Fruit fly (Drosophila melanogaster) whole organism, embryonic: ENCODE data around the gene CG17118.
A peak's percentile ranks its signal among the peaks of the same experiment; 100 is the strongest.

Experiments used
- Adf1 ChIP-seq: fragments of 200-800 bp; sonication (Bioruptor generic); IDR thresholded peaks from 2 replicates; pipeline ENCODE4 v1.3.6; 2022; ENCODE audit warnings: missing biosample characterization, missing genetic modification characterization
- CG10274 ChIP-seq: fragments of 200-800 bp; sonication (Bioruptor generic); optimal IDR thresholded peaks from 3 replicates; lab custom pipeline; 2017; ENCODE audit warnings: missing biosample characterization, mild to moderate bottlenecking, missing genetic modification characterization
- CG11398 ChIP-seq: fragments of 200-800 bp; sonication (Bioruptor generic); optimal IDR thresholded peaks from 2 replicates; lab custom pipeline; 2016; ENCODE audit warnings: missing biosample characterization, missing genetic modification characterization
- CG11456 ChIP-seq: fragments of 200-800 bp; sonication (Bioruptor generic); IDR thresholded peaks from 3 replicates; pipeline ENCODE4 v1.3.6; 2022; ENCODE audit warnings: missing biosample characterization, missing genetic modification characterization
- CG11695 ChIP-seq: fragments of 200-800 bp; sonication (Bioruptor generic); IDR thresholded peaks from 3 replicates; pipeline ENCODE4 v1.3.6; 2022; ENCODE audit warnings: missing biosample characterization, missing genetic modification characterization
- CG1233 ChIP-seq: fragments of 200-800 bp; sonication (Bioruptor generic); optimal IDR thresholded peaks from 4 replicates; lab custom pipeline; 2018; ENCODE audit warnings: missing biosample characterization, mild to moderate bottlenecking, missing genetic modification characterization
- CG1832 ChIP-seq: fragments of 200-800 bp; sonication (Bioruptor generic); optimal IDR thresholded peaks from 2 replicates; lab custom pipeline; 2017; ENCODE audit warnings: missing biosample characterization, mild to moderate bottlenecking, missing genetic modification characterization, inconsistent platforms
- CG18476 ChIP-seq: fragments of 200-800 bp; sonication (Bioruptor generic); optimal IDR thresholded peaks from 2 replicates; lab custom pipeline; 2016; ENCODE audit warnings: missing biosample characterization, mild to moderate bottlenecking, missing genetic modification characterization
- CG30020 ChIP-seq: fragments of 200-800 bp; optimal IDR thresholded peaks from 2 replicates; lab custom pipeline; 2019; ENCODE audit warnings: missing biosample characterization, mild to moderate bottlenecking, missing genetic modification characterization, moderate library complexity
- CG30403 ChIP-seq: fragments of 200-800 bp; sonication (Bioruptor generic); optimal IDR thresholded peaks from 3 replicates; lab custom pipeline; 2016; ENCODE audit warnings: missing biosample characterization, missing genetic modification characterization
- CG33557 ChIP-seq: fragments of 200-800 bp; sonication (Bioruptor generic); optimal IDR thresholded peaks from 2 replicates; lab custom pipeline; 2019; ENCODE audit warnings: missing biosample characterization, mild to moderate bottlenecking, missing genetic modification characterization, moderate library complexity
- CG3995 ChIP-seq: fragments of 200-800 bp; sonication (Bioruptor generic); optimal IDR thresholded peaks from 3 replicates; lab custom pipeline; 2016; ENCODE audit warnings: missing biosample characterization, missing genetic modification characterization
- CG4282 ChIP-seq: fragments of 200-800 bp; sonication (Bioruptor generic); optimal IDR thresholded peaks from 2 replicates; lab custom pipeline; 2016; ENCODE audit warnings: missing biosample characterization, missing genetic modification characterization
- CG4617 ChIP-seq: fragments of 200-800 bp; sonication (Bioruptor generic); optimal IDR thresholded peaks from 3 replicates; lab custom pipeline; 2016; ENCODE audit warnings: missing biosample characterization, missing genetic modification characterization, borderline replicate concordance
- CG6175 ChIP-seq: fragments of 200-800 bp; sonication (Bioruptor generic); IDR thresholded peaks from 3 replicates; pipeline ENCODE4 v1.3.6; 2022; ENCODE audit warnings: missing biosample characterization, missing genetic modification characterization
- CG6254 ChIP-seq: fragments of 200-800 bp; sonication (Bioruptor generic); optimal IDR thresholded peaks from 3 replicates; lab custom pipeline; 2017; ENCODE audit warnings: mild to moderate bottlenecking, missing biosample characterization, missing genetic modification reagents, missing genetic modification characterization
- CG7963 ChIP-seq: fragments of 200-800 bp; sonication (Bioruptor generic); IDR thresholded peaks from 3 replicates; pipeline ENCODE4 v1.3.6; 2022; ENCODE audit warnings: missing biosample characterization, missing genetic modification characterization; ENCODE audit not compliant: partially characterized antibody
- CG7987 ChIP-seq: fragments of 200-800 bp; sonication (Bioruptor generic); optimal IDR thresholded peaks from 2 replicates; lab custom pipeline; 2018; ENCODE audit warnings: missing biosample characterization, mild to moderate bottlenecking, missing genetic modification characterization, moderate library complexity
- CG8765 ChIP-seq: fragments of 200-800 bp; sonication (Bioruptor generic); IDR thresholded peaks from 2 replicates; pipeline ENCODE4 v1.3.6; 2022; ENCODE audit warnings: missing biosample characterization, missing genetic modification characterization
- CG8944 ChIP-seq: fragments of 200-800 bp; sonication (Bioruptor generic); optimal IDR thresholded peaks from 3 replicates; lab custom pipeline; 2016; ENCODE audit warnings: missing biosample characterization, missing genetic modification characterization
- CG9876 ChIP-seq: fragments of 200-800 bp; sonication (Bioruptor generic); optimal IDR thresholded peaks from 2 replicates; lab custom pipeline; 2016; ENCODE audit warnings: missing biosample characterization, missing genetic modification characterization
- Camta ChIP-seq: fragments of 200-800 bp; sonication (Bioruptor generic); optimal IDR thresholded peaks from 2 replicates; lab custom pipeline; 2016; ENCODE audit warnings: missing biosample characterization, missing genetic modification characterization
- CrebB ChIP-seq: fragments of 200-800 bp; sonication (Bioruptor generic); optimal IDR thresholded peaks from 3 replicates; lab custom pipeline; 2018; ENCODE audit warnings: missing biosample characterization, mild to moderate bottlenecking, missing genetic modification characterization
- D19B ChIP-seq: fragments of 200-800 bp; sonication (Bioruptor generic); optimal IDR thresholded peaks from 2 replicates; lab custom pipeline; 2017; ENCODE audit warnings: missing biosample characterization, mild to moderate bottlenecking, missing genetic modification characterization
- Dp ChIP-seq: fragments of 200-800 bp; sonication (Bioruptor generic); optimal IDR thresholded peaks from 2 replicates; lab custom pipeline; 2018; ENCODE audit warnings: missing biosample characterization, mild to moderate bottlenecking, missing genetic modification characterization, moderate library complexity
- ERR ChIP-seq: fragments of 200-800 bp; sonication (Bioruptor generic); optimal IDR thresholded peaks from 2 replicates; lab custom pipeline; 2016; ENCODE audit warnings: missing biosample characterization, missing genetic modification characterization
- Fer1 ChIP-seq: fragments of 200-800 bp; sonication (Bioruptor generic); optimal IDR thresholded peaks from 2 replicates; lab custom pipeline; 2017; ENCODE audit warnings: missing biosample characterization, mild to moderate bottlenecking, missing genetic modification characterization
- HHEX ChIP-seq: fragments of 200-800 bp; sonication (Bioruptor generic); optimal IDR thresholded peaks from 3 replicates; lab custom pipeline; 2017; ENCODE audit warnings: missing biosample characterization, mild to moderate bottlenecking, missing genetic modification characterization, missing genetic modification reagents
- Hr3 ChIP-seq: fragments of 200-800 bp; sonication (Bioruptor generic); optimal IDR thresholded peaks from 3 replicates; lab custom pipeline; 2016; ENCODE audit warnings: missing biosample characterization, missing genetic modification characterization
- NC2β ChIP-seq: fragments of 200-800 bp; sonication (Bioruptor generic); optimal IDR thresholded peaks from 2 replicates; lab custom pipeline; 2016; ENCODE audit warnings: missing biosample characterization, missing genetic modification characterization
- Poxn ChIP-seq: fragments of 200-800 bp; sonication (Bioruptor generic); IDR thresholded peaks from 2 replicates; pipeline ENCODE4 v1.3.6; 2022; ENCODE audit warnings: missing biosample characterization, missing genetic modification characterization
- Rfx ChIP-seq: fragments of 200-800 bp; sonication (Bioruptor generic); IDR thresholded peaks from 2 replicates; pipeline ENCODE4 v1.3.6; 2022; ENCODE audit warnings: missing biosample characterization, missing genetic modification characterization
- Sry-δ ChIP-seq: fragments of 200-800 bp; sonication (Bioruptor generic); optimal IDR thresholded peaks from 2 replicates; lab custom pipeline; 2016; ENCODE audit warnings: missing biosample characterization, missing genetic modification characterization
- ara ChIP-seq: fragments of 200-800 bp; sonication (Bioruptor generic); IDR thresholded peaks from 2 replicates; pipeline ENCODE4 v1.3.6; 2022; ENCODE audit warnings: missing biosample characterization, missing genetic modification characterization
- bbx ChIP-seq: fragments of 200-800 bp; sonication (Bioruptor generic); IDR thresholded peaks from 2 replicates; pipeline ENCODE4 v1.3.6; 2022; ENCODE audit warnings: missing biosample characterization, missing genetic modification characterization; ENCODE audit not compliant: partially characterized antibody
- crc ChIP-seq: fragments of 200-800 bp; sonication (Bioruptor generic); optimal IDR thresholded peaks from 2 replicates; lab custom pipeline; 2016; ENCODE audit warnings: missing biosample characterization, missing genetic modification characterization
- croc ChIP-seq: fragments of 200-800 bp; sonication (Bioruptor generic); conservative IDR thresholded peaks from 3 replicates; pipeline ENCODE4 v1.3.6; 2022; ENCODE audit warnings: missing biosample characterization, missing genetic modification characterization
- crp ChIP-seq, 2 experiments: fragments of 200-800 bp; sonication (Bioruptor generic); optimal IDR thresholded peaks; 2 replicates in 1 of 2; 3 replicates in 1 of 2; lab custom pipeline; 2017; ENCODE audit warnings: missing biosample characterization in 2 of 2, missing genetic modification characterization in 2 of 2, mild to moderate bottlenecking in 1 of 2, moderate library complexity in 1 of 2
- en ChIP-seq: fragments of 200-800 bp; sonication (Bioruptor generic); optimal IDR thresholded peaks from 2 replicates; lab custom pipeline; 2016; ENCODE audit warnings: missing biosample characterization, missing genetic modification characterization
- fu2 ChIP-seq: fragments of 200-800 bp; sonication (Bioruptor generic); optimal IDR thresholded peaks from 2 replicates; lab custom pipeline; 2016; ENCODE audit warnings: missing biosample characterization, missing genetic modification characterization
- hb ChIP-seq: fragments of 200-800 bp; sonication (Bioruptor generic); IDR thresholded peaks from 3 replicates; pipeline ENCODE4 v1.3.6; 2022; ENCODE audit warnings: missing biosample characterization, missing genetic modification characterization; ENCODE audit not compliant: partially characterized antibody
- kay ChIP-seq: fragments of 200-800 bp; sonication (Bioruptor generic); optimal IDR thresholded peaks from 2 replicates; lab custom pipeline; 2016; ENCODE audit warnings: missing biosample characterization, missing genetic modification characterization
- knrl ChIP-seq: fragments of 200-800 bp; sonication (Bioruptor generic); IDR thresholded peaks from 3 replicates; pipeline ENCODE4 v1.3.6; 2022; ENCODE audit warnings: missing biosample characterization, missing genetic modification characterization; ENCODE audit not compliant: partially characterized antibody
- nau ChIP-seq: fragments of 200-800 bp; sonication (Bioruptor generic); optimal IDR thresholded peaks from 3 replicates; lab custom pipeline; 2017; ENCODE audit warnings: missing biosample characterization, mild to moderate bottlenecking, missing genetic modification characterization, missing genetic modification reagents
- pan ChIP-seq, 4 experiments: fragments of >200 bp in 3 of 4; fragments of 200-800 bp in 1 of 4; sonication (Bioruptor generic) in 1 of 4; optimal IDR thresholded peaks in 3 of 4; IDR thresholded peaks in 1 of 4; 2 replicates each; pipeline versions ENCODE4 v1.3.6 to Lab custom; 2017 to 2022; ENCODE audit warnings: missing biosample characterization in 2 of 4, missing genetic modification characterization in 2 of 4, mixed read lengths in 1 of 4
- rib ChIP-seq: fragments of 200-800 bp; sonication (Bioruptor generic); IDR thresholded peaks from 2 replicates; pipeline ENCODE4 v1.3.6; 2022; ENCODE audit warnings: missing biosample characterization, missing genetic modification characterization
- seq ChIP-seq: fragments of 200-800 bp; sonication (Bioruptor generic); IDR thresholded peaks from 2 replicates; pipeline ENCODE4 v1.3.6; 2022; ENCODE audit warnings: missing biosample characterization, missing genetic modification characterization
- sna ChIP-seq: fragments of 200-800 bp; sonication (Bioruptor generic); IDR thresholded peaks from 2 replicates; pipeline ENCODE4 v1.3.6; 2022; ENCODE audit warnings: missing biosample characterization, missing genetic modification characterization; ENCODE audit not compliant: partially characterized antibody
- vnd ChIP-seq: fragments of 200-800 bp; sonication (Bioruptor generic); IDR thresholded peaks from 3 replicates; pipeline ENCODE4 v1.3.6; 2022; ENCODE audit warnings: missing biosample characterization, missing genetic modification characterization; ENCODE audit not compliant: partially characterized antibody

The CG17118 gene

DNA sequence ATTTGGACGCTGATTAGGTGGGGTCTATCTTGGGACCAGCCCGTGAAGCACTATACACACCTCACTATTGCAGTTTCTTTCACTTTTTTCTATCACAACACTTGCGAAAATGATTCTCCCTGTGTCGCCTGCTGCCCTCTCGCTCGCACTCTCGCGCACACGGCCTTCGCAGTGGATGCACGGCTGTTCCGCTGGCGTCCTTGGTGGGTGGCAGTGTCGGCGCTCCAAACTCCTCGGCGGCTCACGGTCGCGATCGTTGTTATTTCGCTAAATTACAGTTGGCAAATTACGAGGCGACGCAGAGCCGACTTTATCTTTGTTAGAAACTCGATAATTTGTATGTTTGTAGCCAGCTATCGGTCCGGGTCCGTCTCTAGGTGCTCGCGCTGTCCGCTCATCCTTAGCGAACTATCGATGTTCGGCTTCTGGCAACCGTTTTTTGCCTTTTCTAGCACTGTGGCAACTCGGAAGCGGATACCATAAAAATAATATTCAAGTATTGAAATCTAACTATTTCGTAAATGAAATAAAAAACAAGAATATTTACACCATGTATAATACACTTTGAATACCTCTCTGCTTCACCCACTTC lies 37.6 kb downstream of the CG17118 start, which contains the start of gene Ubc2 (continued):
- TF ChIP-seq ERR (GFP tag; lab: Kevin White, UChicago) (no peak), Rfx (GFP tag; lab: Robert Waterston, UW) (peak; percentile 60), CG33557 (GFP tag; lab: Kevin White, UChicago) (no peak), knrl (GFP tag; lab: Robert Waterston, UW) (peak; percentile 83), CG7987 (GFP tag; lab: Kevin White, UChicago) (peak; percentile 13), ara (GFP tag; lab: Robert Waterston, UW) (no peak), CG8944 (GFP tag; lab: Kevin White, UChicago) (peak; percentile 13), Dp (GFP tag; lab: Kevin White, UChicago) (peak; percentile 69), Fer1 (GFP tag; lab: Kevin White, UChicago) (peak; percentile 12), CG1832 (GFP tag; lab: Kevin White, UChicago) (peak; percentile 73), CG18476 (GFP tag; lab: Kevin White, UChicago) (no peak), CG4282 (GFP tag; lab: Kevin White, UChicago) (no peak), sna (peak; percentile 79), CG8765 (GFP tag; lab: Robert Waterston, UW) (no peak), CG4617 (peak; percentile 79), CG6254 (no peak), CG1233 (no peak), CrebB (no peak), croc (GFP tag; lab: Robert Waterston, UW) (no peak), pan (optimal IDR thresholded peaks at IDR 0.05; lab: Kevin White, UChicago) (no peak), pan (GFP tag; optimal IDR thresholded peaks at IDR 0.05 in 1 of 2, IDR thresholded peaks at IDR 0.05 in 1 of 2) (no peak), vnd (GFP tag; lab: Robert Waterston, UW) (peak; percentile 70), rib (GFP tag; lab: Robert Waterston, UW) (0 out of 2 replicates have a peak, but pooled peaks have one; percentile 18), kay (GFP tag; lab: Kevin White, UChicago) (no peak), fu2 (GFP tag; lab: Kevin White, UChicago) (peak; percentile 5), CG6175 (GFP tag; lab: Robert Waterston, UW) (no peak), crp (GFP tag; optimal IDR thresholded peaks at IDR 0.05; lab: Kevin White, UChicago) (peak in 1 of 2 experiments; percentile 61), seq (GFP tag; lab: Robert Waterston, UW) (0 out of 2 replicates have a peak, but pooled peaks have one; percentile 7), nau (GFP tag; lab: Kevin White, UChicago) (no peak), Hr3 (no peak), crc (GFP tag; lab: Kevin White, UChicago) (no peak), CG10274 (GFP tag; lab: Kevin White, UChicago) (no peak), NC2β (GFP tag; lab: Kevin White, UChicago) (peak; percentile 60), CG9876 (no peak), HHEX (GFP tag; lab: Kevin White, UChicago) (no peak), Camta (GFP tag; lab: Kevin White, UChicago) (peak; percentile 12), hb (GFP tag; lab: Robert Waterston, UW) (peak; percentile 73), CG30403 (GFP tag; lab: Kevin White, UChicago) (peak; percentile 37), CG11456 (GFP tag; lab: Robert Waterston, UW) (0 out of 3 replicates have a peak, but pooled peaks have one; percentile 34), Adf1 (GFP tag; lab: Robert Waterston, UW) (no peak), CG11695 (no peak), Poxn (no peak), CG30020 (tag; lab: Kevin White, UChicago) (peak; percentile 35), CG11398 (peak; percentile 36), bbx (peak; percentile 79), Sry-δ (GFP tag; lab: Kevin White, UChicago) (peak; percentile 98), en (GFP tag; lab: Kevin White, UChicago) (no peak), CG3995 (GFP tag; lab: Kevin White, UChicago) (no peak), D19B (GFP tag; lab: Kevin White, UChicago) (no peak), CG7963 (GFP tag; lab: Robert Waterston, UW) (peak; percentile 60; the same call in 2 of the 3 replicates)
